Worm (Caenorhabditis elegans): ENCODE measurements around the gene Y38H6C.18.

ce11 chrV:20573392-20573791 is 26.4 kb upstream of the Y38H6C.18 start, which contains the start of gene F26F2.5:
- TF ChIP-seq ztf-11 (tag; optimal IDR thresholded peaks at IDR 0.05) (no peak), unc-39 (tag; optimal IDR thresholded peaks at IDR 0.05) (no peak), egl-43 (GFP tag; IDR thresholded peaks at IDR 0.05) (no peak), egl-27 (tag; optimal IDR thresholded peaks at IDR 0.05) (no peak), dve-1 (tag; optimal IDR thresholded peaks at IDR 0.05; ENCODE audit: insufficient read depth) (no peak), nhr-10 (tag; optimal IDR thresholded peaks at IDR 0.05) (no peak), ama-1 (optimal IDR thresholded peaks at IDR 0.05) (no peak), zip-2 (tag; optimal IDR thresholded peaks at IDR 0.05) (no peak), lir-3 (tag; optimal IDR thresholded peaks at IDR 0.05) (no peak)
